Fruit fly (Drosophila melanogaster): ENCODE results near the gene CG10616.

CG10616 gene

DNA sequence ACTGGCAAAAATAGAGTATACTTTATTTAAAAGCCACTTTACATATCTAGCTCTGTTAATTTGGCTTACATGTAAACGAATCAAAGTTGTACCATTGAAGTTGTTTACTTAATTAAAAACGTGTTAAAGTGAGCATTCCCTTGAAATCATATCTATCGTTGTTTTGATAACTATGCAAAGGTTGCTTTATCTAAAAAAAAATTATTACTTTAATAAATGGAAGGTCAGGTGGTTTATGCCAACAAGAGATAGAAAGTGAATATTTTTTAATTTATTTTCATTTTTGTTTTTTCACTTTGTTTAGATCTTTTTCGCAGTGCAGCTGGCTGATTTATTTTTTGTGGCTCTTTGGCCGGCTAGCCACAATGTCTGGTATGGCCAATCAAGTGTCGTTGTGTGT lies 11.4 kb downstream of the CG10616 start (continued):
- TF ChIP-seq CG1529 (GFP tag; optimal IDR thresholded peaks at IDR 0.05), result peak; percentile 71
- peak; percentile 63 for TF ChIP-seq chn (GFP tag; optimal IDR thresholded peaks at IDR 0.05)
- peak; percentile 25; the same call in 1 of the 2 replicates for TF ChIP-seq wor (GFP tag; IDR thresholded peaks at IDR 0.05)
- no peak for TF ChIP-seq CG15073 (GFP tag; optimal IDR thresholded peaks at IDR 0.05)
- peak; percentile 79 for TF ChIP-seq CG17359 (tag; optimal IDR thresholded peaks at IDR 0.05)

DNA sequence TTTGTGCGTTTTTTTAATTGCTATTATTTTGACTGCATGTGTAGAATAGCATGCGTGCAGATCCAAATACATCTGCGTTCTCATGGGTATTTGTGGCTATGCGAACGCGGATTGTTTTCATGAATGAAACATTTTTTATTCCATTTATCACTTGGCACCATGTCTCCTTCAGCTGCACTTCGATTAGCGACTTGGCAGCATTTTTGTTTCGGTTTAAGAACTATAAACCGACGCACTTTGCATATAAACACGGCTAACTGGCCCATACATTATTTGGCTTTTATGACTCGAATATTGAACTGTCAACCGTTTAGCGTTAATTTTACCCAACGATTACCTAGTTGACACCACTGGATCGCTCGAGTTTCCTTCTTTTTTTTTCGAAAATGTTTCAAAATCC lies 12.9 kb downstream of the CG10616 start:
- TF ChIP-seq CG18599 (GFP tag; optimal IDR thresholded peaks at IDR 0.05), result no peak
- TF ChIP-seq stwl (tag; optimal IDR thresholded peaks at IDR 0.05), result peak; percentile 10

DNA sequence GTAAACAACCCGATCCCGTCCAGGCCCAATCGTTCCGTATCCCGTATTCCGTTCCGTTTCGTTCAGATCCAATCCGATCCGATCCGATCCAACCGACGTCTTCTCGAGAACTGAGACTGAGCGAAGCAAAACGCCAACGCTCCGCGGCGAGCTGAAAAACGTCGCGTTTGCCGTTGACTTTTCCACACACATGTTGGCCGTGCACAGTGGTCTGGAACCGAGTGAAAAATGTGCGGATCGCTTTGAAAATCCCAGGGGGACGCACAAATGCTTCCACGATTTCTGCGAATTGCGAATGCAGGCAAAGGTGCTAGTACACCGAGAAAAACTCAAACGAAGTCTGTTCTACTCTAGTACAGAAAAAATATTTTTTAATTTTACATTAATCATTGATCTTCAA lies 13.4 kb downstream of the CG10616 start, which contains the start of gene CG10663:
TSS of gene CG10663 (minus strand) at position 88 of the 400 bp plus-strand sequence.
- TF ChIP-seq CG9215 (GFP tag; IDR thresholded peaks at IDR 0.05) (no peak), CG14050 (GFP tag; IDR thresholded peaks at IDR 0.05) (no peak), bigmax (GFP tag; optimal IDR thresholded peaks at IDR 0.05) (no peak), CG32767 (GFP tag; IDR thresholded peaks at IDR 0.05) (no peak), so (GFP tag; IDR thresholded peaks at IDR 0.05) (peak; percentile 34; the same call in 1 of the 3 replicates), CG1233 (GFP tag; optimal IDR thresholded peaks at IDR 0.05) (no peak), CG3407 (GFP tag; optimal IDR thresholded peaks at IDR 0.05) (no peak), CG13894 (tag; optimal IDR thresholded peaks at IDR 0.05) (no peak), Kr (GFP tag; optimal IDR thresholded peaks at IDR 0.05) (no peak), Gug (GFP tag; IDR thresholded peaks at IDR 0.05) (no peak), zfh1 (GFP tag; IDR thresholded peaks at IDR 0.05) (no peak), CG13296 (GFP tag; optimal IDR thresholded peaks at IDR 0.05) (no peak), CoRest (tag; optimal IDR thresholded peaks at IDR 0.05) (no peak), CG5953 (GFP tag; IDR thresholded peaks at IDR 0.05) (no peak), btn (GFP tag; optimal IDR thresholded peaks at IDR 0.05) (no peak), CG8924 (tag; optimal IDR thresholded peaks at IDR 0.05) (no peak), da (GFP tag; optimal IDR thresholded peaks at IDR 0.05) (no peak), CG2199 (GFP tag; IDR thresholded peaks at IDR 0.05) (peak; percentile 89), GATAe (GFP tag; conservative IDR thresholded peaks at IDR 0.05) (no peak), aop (GFP tag; IDR thresholded peaks at IDR 0.05) (no peak), CG10565 (GFP tag; optimal IDR thresholded peaks at IDR 0.05) (no peak), CG14441 (GFP tag; IDR thresholded peaks at IDR 0.05) (no peak), mam (GFP tag; optimal IDR thresholded peaks at IDR 0.05) (no peak), Atf3 (GFP tag; optimal IDR thresholded peaks at IDR 0.05) (no peak), CHES-1-like (GFP tag; optimal IDR thresholded peaks at IDR 0.05) (no peak), CG33213 (GFP tag; optimal IDR thresholded peaks at IDR 0.05) (no peak), nerfin-2 (GFP tag; IDR thresholded peaks at IDR 0.05; ENCODE audit: partially characterized antibody) (peak; percentile 45; the same call in 1 of the 2 replicates), Adf1 (GFP tag; IDR thresholded peaks at IDR 0.05) (peak; percentile 52; the same call in 1 of the 2 replicates), Doc2 (GFP tag; IDR thresholded peaks at IDR 0.05) (no peak), sd (tag; optimal IDR thresholded peaks at IDR 0.05) (no peak), B-H1 (GFP tag; IDR thresholded peaks at IDR 0.05) (peak; percentile 17; the same call in 1 of the 3 replicates), CG6654 (GFP tag; optimal IDR thresholded peaks at IDR 0.05) (no peak), BEAF-32 (GFP tag; optimal IDR thresholded peaks at IDR 0.05) (no peak), CG7786 (GFP tag; optimal IDR thresholded peaks at IDR 0.05) (no peak), ERR (GFP tag; optimal IDR thresholded peaks at IDR 0.05) (no peak), CG4424 (GFP tag; optimal IDR thresholded peaks at IDR 0.05) (no peak), D (optimal IDR thresholded peaks at IDR 0.05) (no peak), D (GFP tag; optimal IDR thresholded peaks at IDR 0.05) (no peak), CG10979 (tag; optimal IDR thresholded peaks at IDR 0.05) (no peak), Myb (GFP tag; optimal IDR thresholded peaks at IDR 0.05) (no peak), CG33557 (GFP tag; optimal IDR thresholded peaks at IDR 0.05) (no peak), Oaz (GFP tag; IDR thresholded peaks at IDR 0.05) (no peak), stc (GFP tag; IDR thresholded peaks at IDR 0.05) (peak; percentile 30; the same call in 1 of the 2 replicates)
